Worm (Caenorhabditis elegans) whole organism, L1 larva: ENCODE data around the gene Y22D7AL.9.

Experiments used
- C04F5.9 ChIP-seq: sonication (generic microtip); optimal IDR thresholded peaks from 2 replicates; lab custom pipeline; 2016; ENCODE audit warnings: missing genetic modification characterization, missing compliant biosample characterization
- aly-2 ChIP-seq: fragments of 150-350 bp; optimal IDR thresholded peaks from 2 replicates; lab custom pipeline; 2014; ENCODE audit warnings: missing biosample characterization, missing genetic modification characterization
- ama-1 ChIP-seq: fragments of 150-350 bp; optimal IDR thresholded peaks from 2 replicates; lab custom pipeline; 2014
- blmp-1 ChIP-seq: fragments of 150-350 bp; optimal IDR thresholded peaks from 2 replicates; lab custom pipeline; 2014; ENCODE audit warnings: missing biosample characterization, missing genetic modification characterization
- ceh-8 ChIP-seq: fragments of 200-800 bp; sonication (Bioruptor generic); optimal IDR thresholded peaks from 2 replicates; lab custom pipeline; 2018; ENCODE audit warnings: mild to moderate bottlenecking, missing genetic modification characterization, moderate library complexity, missing compliant biosample characterization
- ceh-90 ChIP-seq: sonication (generic microtip); optimal IDR thresholded peaks from 2 replicates; lab custom pipeline; 2016; ENCODE audit warnings: missing genetic modification characterization, missing compliant biosample characterization
- efl-3 ChIP-seq: fragments of 200-800 bp; sonication (Bioruptor generic); optimal IDR thresholded peaks from 2 replicates; lab custom pipeline; 2018; ENCODE audit warnings: mild to moderate bottlenecking, missing genetic modification characterization, missing compliant biosample characterization
- elt-2 ChIP-seq: sonication (generic microtip); optimal IDR thresholded peaks from 2 replicates; lab custom pipeline; 2016; ENCODE audit warnings: missing genetic modification characterization, mild to moderate bottlenecking, inconsistent platforms, missing compliant biosample characterization, missing genetic modification reagents
- ets-5 ChIP-seq: fragments of 200-800 bp; sonication (Bioruptor generic); IDR thresholded peaks from 2 replicates; pipeline ENCODE4 v1.3.6; 2022; ENCODE audit warnings: missing genetic modification characterization, missing compliant biosample characterization
- fkh-10 ChIP-seq: sonication (generic microtip); optimal IDR thresholded peaks from 2 replicates; lab custom pipeline; 2017; ENCODE audit warnings: missing biosample characterization, missing genetic modification reagents, missing genetic modification characterization
- fkh-8 ChIP-seq: sonication (generic microtip); optimal IDR thresholded peaks from 2 replicates; lab custom pipeline; 2016; ENCODE audit warnings: mild to moderate bottlenecking, missing genetic modification characterization, missing compliant biosample characterization
- grh-1 ChIP-seq: fragments of 200-800 bp; sonication (Bioruptor generic); IDR thresholded peaks from 2 replicates; pipeline ENCODE4 v1.3.6; 2022; ENCODE audit warnings: missing genetic modification reagents, missing genetic modification characterization, missing compliant biosample characterization
- hlh-17 ChIP-seq: fragments of 200-800 bp; sonication (Bioruptor generic); optimal IDR thresholded peaks from 2 replicates; lab custom pipeline; 2018; ENCODE audit warnings: missing genetic modification characterization, mild to moderate bottlenecking, missing compliant biosample characterization, moderate library complexity, borderline replicate concordance
- hpl-2 ChIP-seq: fragments of 150-350 bp; optimal IDR thresholded peaks from 2 replicates; lab custom pipeline; 2014; ENCODE audit warnings: missing biosample characterization, missing genetic modification reagents, missing genetic modification characterization
- irx-1 ChIP-seq: sonication (generic microtip); optimal IDR thresholded peaks from 2 replicates; lab custom pipeline; 2016; ENCODE audit warnings: missing genetic modification characterization, missing compliant biosample characterization
- jun-1 ChIP-seq: fragments of 150-350 bp; optimal IDR thresholded peaks from 2 replicates; lab custom pipeline; 2014; ENCODE audit warnings: missing biosample characterization, missing genetic modification reagents, missing genetic modification characterization
- lin-14 ChIP-seq: fragments of 200-800 bp; sonication (Bioruptor generic); optimal IDR thresholded peaks from 2 replicates; lab custom pipeline; 2018; ENCODE audit warnings: mild to moderate bottlenecking, missing genetic modification characterization, moderate library complexity, missing compliant biosample characterization
- lin-15B ChIP-seq: fragments of 150-350 bp; sonication (generic microtip); optimal IDR thresholded peaks from 3 replicates; lab custom pipeline; 2014; ENCODE audit warnings: missing biosample characterization, missing genetic modification characterization
- lin-35 ChIP-seq, 2 experiments: fragments of 150-350 bp; optimal IDR thresholded peaks; 2 replicates each; lab custom pipeline; 2014; ENCODE audit warnings: missing biosample characterization in 2 of 2, missing genetic modification characterization in 2 of 2, missing genetic modification reagents in 2 of 2
- lin-39 ChIP-seq: fragments of 150-350 bp; optimal IDR thresholded peaks from 2 replicates; lab custom pipeline; 2014; ENCODE audit warnings: missing biosample characterization, missing genetic modification reagents, missing genetic modification characterization
- lir-3 ChIP-seq: sonication (generic microtip); optimal IDR thresholded peaks from 2 replicates; lab custom pipeline; 2016; ENCODE audit warnings: mild to moderate bottlenecking, missing genetic modification characterization, moderate library complexity, missing compliant biosample characterization; ENCODE audit not compliant: poor library complexity
- mab-9 ChIP-seq: fragments of 200-800 bp; sonication (Bioruptor generic); IDR thresholded peaks from 2 replicates; pipeline ENCODE4 v1.3.6; 2022; ENCODE audit warnings: missing genetic modification reagents, missing genetic modification characterization, missing compliant biosample characterization
- mef-2 ChIP-seq: fragments of 150-350 bp; optimal IDR thresholded peaks from 2 replicates; lab custom pipeline; 2014; ENCODE audit warnings: missing biosample characterization, missing genetic modification characterization
- nhr-11 ChIP-seq: fragments of 150-350 bp; optimal IDR thresholded peaks from 2 replicates; lab custom pipeline; 2014; ENCODE audit warnings: missing biosample characterization, missing genetic modification characterization
- nhr-19 ChIP-seq: fragments of 200-800 bp; sonication (Bioruptor generic); conservative IDR thresholded peaks from 2 replicates; pipeline ENCODE4 v1.3.6; 2022; ENCODE audit warnings: missing genetic modification characterization, missing compliant biosample characterization
- nhr-237 ChIP-seq: fragments of 150-350 bp; optimal IDR thresholded peaks from 2 replicates; lab custom pipeline; 2014; ENCODE audit warnings: missing biosample characterization, missing genetic modification characterization
- nhr-47 ChIP-seq: sonication (generic microtip); optimal IDR thresholded peaks from 2 replicates; lab custom pipeline; 2016; ENCODE audit warnings: mild to moderate bottlenecking, missing genetic modification characterization, moderate library complexity, missing compliant biosample characterization
- nhr-71 ChIP-seq: sonication (generic microtip); optimal IDR thresholded peaks from 2 replicates; lab custom pipeline; 2016; ENCODE audit warnings: mild to moderate bottlenecking, missing genetic modification characterization, moderate library complexity, missing compliant biosample characterization
- nhr-76 ChIP-seq: sonication (generic microtip); optimal IDR thresholded peaks from 2 replicates; lab custom pipeline; 2017; ENCODE audit warnings: missing biosample characterization, missing genetic modification characterization
- nhr-84 ChIP-seq: sonication (generic microtip); optimal IDR thresholded peaks from 2 replicates; lab custom pipeline; 2017; ENCODE audit warnings: missing biosample characterization, missing genetic modification characterization
- nhr-85 ChIP-seq: sonication (generic microtip); peaks from one replicate; lab custom pipeline; 2016; ENCODE audit warnings: missing genetic modification characterization, inconsistent platforms, missing compliant biosample characterization
- pag-3 ChIP-seq: sonication (generic microtip); optimal IDR thresholded peaks from 2 replicates; lab custom pipeline; 2017; ENCODE audit warnings: missing genetic modification characterization, mild to moderate bottlenecking, missing compliant biosample characterization, antibody characterized with exemption, borderline replicate concordance; ENCODE audit not compliant: insufficient read depth
- pax-3 ChIP-seq: fragments of 200-800 bp; sonication (Bioruptor generic); optimal IDR thresholded peaks from 2 replicates; lab custom pipeline; 2018; ENCODE audit warnings: mild to moderate bottlenecking, missing genetic modification characterization, moderate library complexity, missing compliant biosample characterization
- pqm-1 ChIP-seq: sonication (generic microtip); optimal IDR thresholded peaks from 3 replicates; lab custom pipeline; 2017; ENCODE audit warnings: missing biosample characterization, missing genetic modification characterization
- rnt-1 ChIP-seq: sonication (generic microtip); optimal IDR thresholded peaks from 2 replicates; lab custom pipeline; 2016; ENCODE audit warnings: mild to moderate bottlenecking, missing genetic modification characterization, moderate library complexity, missing compliant biosample characterization
- sox-4 ChIP-seq: sonication (generic microtip); optimal IDR thresholded peaks from 2 replicates; lab custom pipeline; 2016; ENCODE audit warnings: missing genetic modification characterization, missing compliant biosample characterization
- sptf-1 ChIP-seq: fragments of 150-350 bp; optimal IDR thresholded peaks from 2 replicates; lab custom pipeline; 2014; ENCODE audit warnings: missing biosample characterization, missing genetic modification characterization
- tlp-1 ChIP-seq: fragments of 150-350 bp; optimal IDR thresholded peaks from 2 replicates; lab custom pipeline; 2014; ENCODE audit warnings: missing biosample characterization, missing genetic modification characterization
- unc-130 ChIP-seq: fragments of 150-350 bp; optimal IDR thresholded peaks from 2 replicates; lab custom pipeline; 2017; ENCODE audit warnings: missing biosample characterization, missing genetic modification characterization, inconsistent platforms
- unc-30 ChIP-seq: sonication (generic microtip); optimal IDR thresholded peaks from 2 replicates; lab custom pipeline; 2017; ENCODE audit warnings: missing biosample characterization, missing genetic modification characterization
- unc-62 ChIP-seq: fragments of 150-350 bp; optimal IDR thresholded peaks from 2 replicates; lab custom pipeline; 2014; ENCODE audit warnings: missing biosample characterization, missing genetic modification reagents, missing genetic modification characterization
- unc-86 ChIP-seq: sonication (generic microtip); optimal IDR thresholded peaks from 2 replicates; lab custom pipeline; 2016; ENCODE audit warnings: missing genetic modification characterization, missing compliant biosample characterization
- vab-15 ChIP-seq: sonication (generic microtip); optimal IDR thresholded peaks from 2 replicates; lab custom pipeline; 2017; ENCODE audit warnings: missing genotype, mild to moderate bottlenecking, missing genetic modification characterization, missing compliant biosample characterization
- zag-1 ChIP-seq: fragments of 150-350 bp; optimal IDR thresholded peaks from 2 replicates; lab custom pipeline; 2014; ENCODE audit warnings: missing biosample characterization, missing genetic modification characterization
- zip-4 ChIP-seq: fragments of 200-800 bp; sonication (Bioruptor generic); optimal IDR thresholded peaks from 2 replicates; lab custom pipeline; 2018; ENCODE audit warnings: mild to moderate bottlenecking, missing genetic modification characterization, moderate library complexity, missing compliant biosample characterization
- ztf-11 ChIP-seq, 2 experiments: sonication (generic microtip); optimal IDR thresholded peaks; 2 replicates each; lab custom pipeline; 2016 to 2017; ENCODE audit warnings: missing genetic modification characterization in 2 of 2, missing biosample characterization in 1 of 2, missing compliant biosample characterization in 1 of 2
- ztf-4 ChIP-seq: fragments of 150-350 bp; optimal IDR thresholded peaks from 2 replicates; lab custom pipeline; 2014; ENCODE audit warnings: missing biosample characterization, missing genetic modification characterization

The Y22D7AL.9 gene

DNA sequence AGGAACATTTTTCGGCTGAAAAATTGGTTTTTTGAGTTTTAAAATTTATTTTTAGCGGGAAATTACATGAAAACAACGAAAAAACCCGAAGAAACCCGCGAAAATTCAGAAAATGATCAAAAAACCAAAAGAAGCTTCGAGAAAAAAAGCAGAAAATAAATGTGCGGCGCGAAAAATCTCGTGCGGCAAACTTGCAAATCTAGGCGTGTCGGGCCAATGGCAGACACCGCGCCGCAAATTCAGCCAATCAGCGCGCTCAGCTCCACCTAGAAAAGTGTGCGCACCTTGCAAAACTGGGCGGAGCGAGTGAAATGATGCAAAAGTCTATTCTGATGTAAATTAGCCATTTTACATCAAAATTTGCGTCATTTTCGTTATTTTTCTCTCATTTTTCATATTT, 5.1 kb upstream of the Y22D7AL.9 start, which contains the start of gene Y22D7AL.10 (continued):
- TF ChIP-seq nhr-76 (peak; percentile 100), sox-4 (peak; percentile 98), ets-5 (GFP tag; lab: Robert Waterston, UW) (no peak), nhr-11 (tag; lab: Kevin White, UChicago) (peak; percentile 92), nhr-47 (tag; lab: Kevin White, UChicago) (peak; percentile 100), lin-39 (tag; lab: Kevin White, UChicago) (peak; percentile 99), sptf-1 (no peak), rnt-1 (peak; percentile 96), lin-35 (GFP tag; optimal IDR thresholded peaks at IDR 0.05; lab: Kevin White, UChicago) (peak; percentile 90 to 94), lir-3 (tag; lab: Kevin White, UChicago) (peak; percentile 97), fkh-8 (tag; lab: Kevin White, UChicago) (peak; percentile 99), irx-1 (tag; lab: Kevin White, UChicago) (peak; percentile 99), vab-15 (tag; lab: Kevin White, UChicago) (peak; percentile 85), ama-1 (peak; percentile 78), pag-3 (tag; lab: Kevin White, UChicago) (no peak), lin-14 (peak; percentile 99), nhr-85 (tag; lab: Kevin White, UChicago) (peak; percentile 99), pax-3 (peak; percentile 99), zip-4 (peak; percentile 96), unc-130 (peak; percentile 97), nhr-71 (peak; percentile 99), grh-1 (GFP tag; lab: Robert Waterston, UW) (peak; percentile 99), hlh-17 (GFP tag; lab: Kevin White, UChicago) (peak; percentile 65), mef-2 (peak; percentile 85), C04F5.9 (tag; lab: Kevin White, UChicago) (peak; percentile 95), blmp-1 (tag; lab: Kevin White, UChicago) (peak; percentile 82), fkh-10 (peak; percentile 97), efl-3 (GFP tag; lab: Kevin White, UChicago) (peak; percentile 97), nhr-19 (GFP tag; lab: Robert Waterston, UW) (peak; percentile 99), unc-30 (tag; lab: Kevin White, UChicago) (peak; percentile 88), elt-2 (tag; lab: Kevin White, UChicago) (peak; percentile 96), nhr-237 (tag; lab: Kevin White, UChicago) (peak; percentile 93), pqm-1 (no peak), hpl-2 (GFP tag; lab: Kevin White, UChicago) (peak; percentile 97), mab-9 (GFP tag; lab: Robert Waterston, UW) (peak; percentile 99), unc-86 (tag; lab: Kevin White, UChicago) (peak; percentile 100), ztf-4 (peak; percentile 97), ztf-11 (tag; optimal IDR thresholded peaks at IDR 0.05; lab: Kevin White, UChicago) (peak; percentile 99 to 100), nhr-84 (tag; lab: Kevin White, UChicago) (no peak), ceh-90 (tag; lab: Kevin White, UChicago) (peak; percentile 73), jun-1 (tag; lab: Kevin White, UChicago) (peak; percentile 98), unc-62 (GFP tag; lab: Kevin White, UChicago) (peak; percentile 73), zag-1 (tag; lab: Kevin White, UChicago) (peak; percentile 36), ceh-8 (GFP tag; lab: Kevin White, UChicago) (peak; percentile 99), lin-15B (tag; lab: Kevin White, UChicago) (peak; percentile 97), aly-2 (tag; lab: Kevin White, UChicago) (peak; percentile 96), tlp-1 (tag; lab: Kevin White, UChicago) (no peak)
